Comparison of ENCODE assay signal across 7 worm cellular contexts in the genomic region with DNA sequence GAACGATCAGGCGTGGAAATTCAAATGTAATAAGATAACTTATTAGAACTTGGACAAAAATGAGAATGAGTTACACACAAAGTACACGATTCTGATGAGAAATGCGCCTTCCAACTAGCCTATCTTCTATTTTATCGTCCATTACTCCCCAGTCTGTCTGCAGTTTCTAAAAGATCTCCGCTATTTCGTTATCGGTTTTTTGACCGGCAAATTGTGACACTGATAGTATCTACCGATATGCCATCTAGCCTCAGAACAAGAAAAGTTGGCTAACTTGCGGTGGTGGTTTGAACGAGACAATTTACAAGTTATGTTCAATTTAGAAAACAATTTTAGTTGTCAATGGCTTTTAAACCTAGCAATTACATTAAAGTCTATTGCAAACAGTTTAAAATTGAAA.
A peak's percentile ranks its signal among the peaks of the same experiment; 100 is the strongest.
TF ChIP-seq lines count a peak whose summit lies in the region.

No protein-coding gene starts in this region.

TF ChIP-seq in whole organism, L1 larva, 84 proteins besides CTCF, POLR2A, EP300 and RAD21 (continues in another document):
- TF ChIP-seq snu-23 (GFP tag; optimal IDR thresholded peaks at IDR 0.05; lab: Kevin White, UChicago) (peak; percentile 13), mep-1 (tag; optimal IDR thresholded peaks at IDR 0.05; lab: Kevin White, UChicago) (peak; percentile 10), nhr-85 (tag; lab: Kevin White, UChicago) (peak; percentile 71), ceh-88 (GFP tag; IDR thresholded peaks at IDR 0.05; lab: Robert Waterston, UW) (no peak), nhr-90 (tag; optimal IDR thresholded peaks at IDR 0.05; lab: Kevin White, UChicago; ENCODE audit: poor library complexity) (no peak), unc-130 (tag; optimal IDR thresholded peaks at IDR 0.05; lab: Kevin White, UChicago) (peak; percentile 21), elt-2 (tag; optimal IDR thresholded peaks at IDR 0.05; lab: Kevin White, UChicago) (peak; percentile 44), egl-13 (tag; optimal IDR thresholded peaks at IDR 0.05; lab: Kevin White, UChicago) (no peak), elt-3 (tag; optimal IDR thresholded peaks at IDR 0.05; lab: Kevin White, UChicago) (peak in 2 of 6 experiments; percentile 46 to 57), lin-35 (GFP tag; optimal IDR thresholded peaks at IDR 0.05; lab: Kevin White, UChicago) (peak in 1 of 2 experiments; percentile 29), ceh-82 (tag; optimal IDR thresholded peaks at IDR 0.05; lab: Kevin White, UChicago) (peak in 1 of 3 experiments; percentile 0), lin-14 (GFP tag; optimal IDR thresholded peaks at IDR 0.05; lab: Kevin White, UChicago) (peak; percentile 78)

TF ChIP-seq in whole organism, L2 larva, 48 proteins besides CTCF, POLR2A, EP300 and RAD21 (continues in another document):
- TF ChIP-seq ztf-1 (GFP tag; conservative IDR thresholded peaks at IDR 0.05; lab: Robert Waterston, UW) (no peak), unc-39 (tag; optimal IDR thresholded peaks at IDR 0.05; lab: Kevin White, UChicago) (no peak), lin-13 (GFP tag; optimal IDR thresholded peaks at IDR 0.05; lab: Kevin White, UChicago) (no peak), mdl-1 (tag; optimal IDR thresholded peaks at IDR 0.05; lab: Kevin White, UChicago) (no peak), sma-3 (GFP tag; optimal IDR thresholded peaks at IDR 0.05; lab: Kevin White, UChicago) (no peak), nhr-12 (tag; optimal IDR thresholded peaks at IDR 0.05; lab: Kevin White, UChicago) (no peak), egl-27 (tag; optimal IDR thresholded peaks at IDR 0.05; lab: Kevin White, UChicago) (no peak), nhr-21 (tag; optimal IDR thresholded peaks at IDR 0.05; lab: Kevin White, UChicago) (no peak), nhr-77 (tag; optimal IDR thresholded peaks at IDR 0.05; lab: Kevin White, UChicago) (no peak), aly-2 (tag; optimal IDR thresholded peaks at IDR 0.05; lab: Kevin White, UChicago) (no peak), nhr-237 (tag; optimal IDR thresholded peaks at IDR 0.05; lab: Kevin White, UChicago) (no peak), lin-39 (tag; optimal IDR thresholded peaks at IDR 0.05; lab: Kevin White, UChicago) (no peak), ZK546.5 (tag; optimal IDR thresholded peaks at IDR 0.05; lab: Kevin White, UChicago) (no peak)

TF ChIP-seq in whole organism, L3 larva, 47 proteins besides CTCF, POLR2A, EP300 and RAD21 (continues in another document):
- TF ChIP-seq nhr-28 (tag; optimal IDR thresholded peaks at IDR 0.05; lab: Kevin White, UChicago) (no peak), nhr-237 (tag; optimal IDR thresholded peaks at IDR 0.05; lab: Kevin White, UChicago) (no peak), ceh-16 (tag; optimal IDR thresholded peaks at IDR 0.05; lab: Kevin White, UChicago) (no peak), pqm-1 (tag; optimal IDR thresholded peaks at IDR 0.05; lab: Kevin White, UChicago) (peak; percentile 18), nhr-67 (tag; optimal IDR thresholded peaks at IDR 0.05; lab: Kevin White, UChicago) (no peak), hmg-11 (tag; optimal IDR thresholded peaks at IDR 0.05; lab: Kevin White, UChicago) (no peak), nhr-23 (tag; optimal IDR thresholded peaks at IDR 0.05; lab: Kevin White, UChicago) (peak; percentile 15), elt-2 (tag; optimal IDR thresholded peaks at IDR 0.05; lab: Kevin White, UChicago) (peak; percentile 86), lin-39 (tag; optimal IDR thresholded peaks at IDR 0.05; lab: Kevin White, UChicago) (no peak), mdl-1 (tag; optimal IDR thresholded peaks at IDR 0.05; lab: Kevin White, UChicago) (no peak), nhr-11 (tag; optimal IDR thresholded peaks at IDR 0.05; lab: Kevin White, UChicago) (no peak), ZK546.5 (tag; optimal IDR thresholded peaks at IDR 0.05; lab: Kevin White, UChicago) (no peak), ceh-28 (tag; optimal IDR thresholded peaks at IDR 0.05; lab: Kevin White, UChicago) (peak; percentile 29), ztf-4 (tag; optimal IDR thresholded peaks at IDR 0.05; lab: Kevin White, UChicago) (no peak)

TF ChIP-seq in whole organism, L4 larva, 104 proteins besides CTCF, POLR2A, EP300 and RAD21 (continues in another document):
- no peak for TF ChIP-seq nhr-77 (tag; optimal IDR thresholded peaks at IDR 0.05; lab: Kevin White, UChicago)
- TF ChIP-seq daf-16 (GFP tag; optimal IDR thresholded peaks at IDR 0.05; lab: Kevin White, UChicago) = no peak
- TF ChIP-seq daf-16 (tag; optimal IDR thresholded peaks at IDR 0.05; lab: Kevin White, UChicago) = peak; percentile 15
- TF ChIP-seq hlh-11 (tag; optimal IDR thresholded peaks at IDR 0.05; lab: Kevin White, UChicago) = peak; percentile 39
- TF ChIP-seq cey-2 (tag; optimal IDR thresholded peaks at IDR 0.05; lab: Kevin White, UChicago; ENCODE audit: borderline replicate concordance, insufficient read depth) = peak; percentile 48
- peak; percentile 87 for TF ChIP-seq nhr-28 (tag; optimal IDR thresholded peaks at IDR 0.05; lab: Kevin White, UChicago)
- TF ChIP-seq pha-4 (GFP tag; IDR thresholded peaks at IDR 0.05; lab: Robert Waterston, UW) = no peak
- no peak for TF ChIP-seq pha-4 (tag; optimal IDR thresholded peaks at IDR 0.05; lab: Kevin White, UChicago)
- no peak for TF ChIP-seq F44E2.7 (GFP tag; IDR thresholded peaks at IDR 0.05; lab: Robert Waterston, UW)
- TF ChIP-seq nhr-111 (GFP tag; optimal IDR thresholded peaks at IDR 0.05; lab: Kevin White, UChicago) = no peak
- TF ChIP-seq dve-1 (tag; optimal IDR thresholded peaks at IDR 0.05; lab: Kevin White, UChicago; ENCODE audit: insufficient read depth) = peak; percentile 50
- TF ChIP-seq daf-19 (GFP tag; conservative IDR thresholded peaks at IDR 0.05; lab: Robert Waterston, UW) = no peak
- no peak for TF ChIP-seq nhr-6 (tag; optimal IDR thresholded peaks at IDR 0.05; lab: Kevin White, UChicago)

TF ChIP-seq in whole organism, late embryonic, 69 proteins besides CTCF, POLR2A, EP300 and RAD21:
- TF ChIP-seq elt-2 (tag; optimal IDR thresholded peaks at IDR 0.05; lab: Kevin White, UChicago) = peak; percentile 89
- no peak for TF ChIP-seq sdc-2 (tag; optimal IDR thresholded peaks at IDR 0.05; lab: Kevin White, UChicago)

TF ChIP-seq in whole organism, mixed stage, embryonic, 35 proteins besides CTCF, POLR2A, EP300 and RAD21:
- peak; percentile 84 for TF ChIP-seq ham-2 (GFP tag; optimal IDR thresholded peaks at IDR 0.05; lab: Kevin White, UChicago)
- no peak for TF ChIP-seq hlh-1 (tag; optimal IDR thresholded peaks at IDR 0.05; lab: Kevin White, UChicago)
- peak; percentile 94 for TF ChIP-seq elt-1 (tag; optimal IDR thresholded peaks at IDR 0.05; lab: Kevin White, UChicago; ENCODE audit: borderline replicate concordance, insufficient read depth)
- no peak for TF ChIP-seq nhr-2 (tag; optimal IDR thresholded peaks at IDR 0.05; lab: Kevin White, UChicago)

TF ChIP-seq in whole organism, young adult, 124 proteins besides CTCF, POLR2A, EP300 and RAD21:
- peak; percentile 70 for TF ChIP-seq nhr-80 (tag; optimal IDR thresholded peaks at IDR 0.05; lab: Kevin White, UChicago)
- TF ChIP-seq aptf-3 (GFP tag; IDR thresholded peaks at IDR 0.05; lab: Robert Waterston, UW) = no peak
